Fruit fly (Drosophila melanogaster): ENCODE results near the gene Tengl2.

The Tengl2 gene

DNA sequence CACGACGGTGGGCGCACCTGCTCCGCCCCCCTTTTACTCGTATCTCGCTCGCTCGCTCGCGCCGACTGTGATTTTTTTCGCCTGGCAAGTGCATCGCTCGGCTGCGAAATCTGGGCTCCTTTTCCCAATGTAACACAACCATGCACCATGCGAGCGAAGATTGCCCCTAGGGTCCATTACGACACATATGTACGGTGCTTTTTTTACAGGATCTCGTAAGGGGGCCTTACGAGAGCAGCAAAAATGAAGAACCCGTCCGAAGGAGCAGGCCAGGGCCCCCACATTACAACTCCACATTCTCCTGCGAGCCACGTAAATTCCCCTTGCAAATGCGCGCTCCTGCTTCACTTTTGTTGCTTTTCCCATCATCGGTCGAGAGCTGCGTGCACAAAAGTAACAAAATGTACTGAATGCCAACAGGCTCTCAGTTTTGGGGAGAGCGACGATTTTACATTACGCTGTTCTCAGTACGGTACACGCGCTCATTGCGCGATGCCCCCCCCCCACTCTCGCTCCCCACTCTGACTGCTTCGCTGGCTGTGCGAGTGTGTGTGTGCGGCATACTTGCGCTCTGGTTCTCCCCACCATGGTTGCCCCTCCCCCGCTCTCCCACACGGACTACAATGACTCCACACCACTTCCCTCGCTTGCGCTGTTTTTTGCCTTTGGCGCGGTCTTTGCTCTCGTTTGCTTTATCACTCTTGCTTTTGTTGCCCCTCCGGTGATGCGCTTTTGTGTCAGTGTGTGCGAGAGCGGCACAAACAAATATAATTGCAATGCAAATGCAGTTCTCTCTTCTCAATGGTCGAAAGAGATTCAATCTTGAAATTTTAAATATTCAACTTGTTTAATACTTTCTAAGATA is 36.1 kb downstream of the Tengl2 start (continued):
- TF ChIP-seq CG14014 (GFP tag; IDR thresholded peaks at IDR 0.05): no peak; the same call in 1 of the 2 replicates
- no peak for TF ChIP-seq CG34376 (GFP tag; optimal IDR thresholded peaks at IDR 0.05)
- TF ChIP-seq Trl (optimal IDR thresholded peaks at IDR 0.05): peak; percentile 62 to 69
- no peak for TF ChIP-seq Trl (GFP tag; optimal IDR thresholded peaks at IDR 0.05)
- TF ChIP-seq Hey (tag; optimal IDR thresholded peaks at IDR 0.05): peak; percentile 41
- TF ChIP-seq wek (GFP tag; optimal IDR thresholded peaks at IDR 0.05): no peak
- peak; percentile 44; the same call in 1 of the 3 replicates for TF ChIP-seq CG11456 (GFP tag; IDR thresholded peaks at IDR 0.05)
- peak; percentile 20; the same call in 1 of the 2 replicates for TF ChIP-seq hbn (GFP tag; IDR thresholded peaks at IDR 0.05; ENCODE audit: partially characterized antibody)
- TF ChIP-seq ap (GFP tag; IDR thresholded peaks at IDR 0.05): no peak
- peak; percentile 3 for TF ChIP-seq mirr (GFP tag; optimal IDR thresholded peaks at IDR 0.05)
- TF ChIP-seq Med (GFP tag): peak; percentile 21
- TF ChIP-seq CG9215 (GFP tag; IDR thresholded peaks at IDR 0.05): 0 out of 2 replicates have a peak, but pooled peaks have one; percentile 11
- peak; percentile 77; the same call in 2 of the 3 replicates for TF ChIP-seq zen2 (GFP tag; IDR thresholded peaks at IDR 0.05; ENCODE audit: partially characterized antibody)
- peak; percentile 55 for TF ChIP-seq CG12769 (tag; optimal IDR thresholded peaks at IDR 0.05)
- TF ChIP-seq bbx (GFP tag; IDR thresholded peaks at IDR 0.05; ENCODE audit: partially characterized antibody): peak; percentile 71
- no peak for TF ChIP-seq Atf-2 (GFP tag; optimal IDR thresholded peaks at IDR 0.05)
- peak; percentile 100 for TF ChIP-seq crol (GFP tag; IDR thresholded peaks at IDR 0.05)
- TF ChIP-seq Hsf (GFP tag; optimal IDR thresholded peaks at IDR 0.05): no peak
- peak; percentile 90 for TF ChIP-seq cg (GFP tag; optimal IDR thresholded peaks at IDR 0.05)
- TF ChIP-seq CG6272 (GFP tag; IDR thresholded peaks at IDR 0.05): 0 out of 2 replicates have a peak, but pooled peaks have one; percentile 20
- no peak for TF ChIP-seq CG17829 (tag; optimal IDR thresholded peaks at IDR 0.05)
- TF ChIP-seq tna (GFP tag; IDR thresholded peaks at IDR 0.05; ENCODE audit: partially characterized antibody): peak; percentile 53; the same call in 1 of the 2 replicates
- peak; percentile 53 for TF ChIP-seq Deaf1 (tag; optimal IDR thresholded peaks at IDR 0.05)

DNA sequence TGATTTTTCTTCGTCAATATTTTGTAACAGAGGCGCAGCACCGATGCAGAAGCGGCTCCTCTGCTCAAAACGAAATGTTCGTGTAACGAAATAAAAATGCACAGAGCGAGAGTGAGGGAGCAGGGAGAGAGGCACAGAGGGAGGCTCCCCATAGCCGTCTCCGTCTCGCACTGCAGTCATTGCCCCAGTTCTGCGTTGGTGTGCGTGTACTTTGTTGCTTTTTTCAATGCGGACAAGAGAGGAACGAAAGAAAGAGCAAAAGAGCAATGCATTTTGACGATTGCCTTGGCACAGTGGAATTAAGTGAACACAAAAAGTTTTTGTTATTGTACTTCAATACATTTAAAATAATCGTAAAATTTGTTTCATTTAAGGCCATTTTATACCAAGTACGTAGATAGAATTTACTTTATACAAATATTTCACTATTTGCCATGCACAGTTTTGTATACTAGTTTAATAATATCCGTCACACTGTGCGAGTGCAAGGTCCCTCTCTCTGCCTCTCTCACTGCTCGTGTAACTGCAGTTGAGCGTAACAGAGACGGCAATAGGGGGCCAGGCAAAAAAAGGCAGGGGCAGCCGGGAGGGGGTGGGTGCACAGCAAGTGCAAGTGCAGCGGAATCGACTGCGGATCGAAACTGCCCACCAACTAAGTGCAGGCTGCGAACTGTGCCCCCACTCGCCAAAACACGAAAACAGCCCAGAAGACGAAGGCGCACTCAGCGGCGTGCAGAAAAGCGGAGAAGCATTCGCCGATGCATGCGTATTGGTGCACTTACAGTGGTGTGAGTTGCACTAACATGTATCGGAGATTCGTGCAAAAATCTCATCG is 36.9 kb downstream of the Tengl2 start:
- peak; percentile 97 for TF ChIP-seq grau (tag; optimal IDR thresholded peaks at IDR 0.05)
- TF ChIP-seq CG13894 (tag; optimal IDR thresholded peaks at IDR 0.05): no peak
- peak; percentile 23 for TF ChIP-seq ash1 (GFP tag; optimal IDR thresholded peaks at IDR 0.05)
- peak; percentile 99 for TF ChIP-seq CG32767 (GFP tag; IDR thresholded peaks at IDR 0.05)
- TF ChIP-seq CG4854 (GFP tag; optimal IDR thresholded peaks at IDR 0.05): peak; percentile 96
- peak; percentile 98 for TF ChIP-seq CG14050 (GFP tag; IDR thresholded peaks at IDR 0.05)
- peak; percentile 98 for TF ChIP-seq CG7745 (tag; optimal IDR thresholded peaks at IDR 0.05)
- peak; percentile 99 for TF ChIP-seq ap (GFP tag; IDR thresholded peaks at IDR 0.05)
- peak; percentile 100 for TF ChIP-seq CG17359 (tag; optimal IDR thresholded peaks at IDR 0.05)
- peak; percentile 60 for TF ChIP-seq al (GFP tag; IDR thresholded peaks at IDR 0.05)
- TF ChIP-seq phol (tag; optimal IDR thresholded peaks at IDR 0.05): peak; percentile 99
- TF ChIP-seq CG10959 (GFP tag; IDR thresholded peaks at IDR 0.05): peak; percentile 100
- TF ChIP-seq CG12299 (tag; optimal IDR thresholded peaks at IDR 0.05): peak; percentile 97
- TF ChIP-seq Hr3 (GFP tag; optimal IDR thresholded peaks at IDR 0.05): peak; percentile 98
- peak; percentile 94 for TF ChIP-seq Oaz (GFP tag; IDR thresholded peaks at IDR 0.05)
- TF ChIP-seq twi (tag; optimal IDR thresholded peaks at IDR 0.05): peak; percentile 97
- TF ChIP-seq fu2 (GFP tag; optimal IDR thresholded peaks at IDR 0.05): peak; percentile 75
- peak; percentile 98 for TF ChIP-seq CG4730 (GFP tag; IDR thresholded peaks at IDR 0.05)
- TF ChIP-seq CG9437 (GFP tag; optimal IDR thresholded peaks at IDR 0.05): peak; percentile 94
- peak; percentile 92 for TF ChIP-seq Dek (tag; optimal IDR thresholded peaks at IDR 0.05)
- no peak for TF ChIP-seq pita (GFP tag; optimal IDR thresholded peaks at IDR 0.05)
- TF ChIP-seq nerfin-2 (GFP tag; IDR thresholded peaks at IDR 0.05; ENCODE audit: partially characterized antibody): peak; percentile 83
- TF ChIP-seq ttk (GFP tag; IDR thresholded peaks at IDR 0.05): peak; percentile 99
- peak; percentile 89 for TF ChIP-seq CG3163 (GFP tag; optimal IDR thresholded peaks at IDR 0.05)
- peak; percentile 85 for TF ChIP-seq CG32532 (GFP tag; IDR thresholded peaks at IDR 0.05)
